Fruit fly (Drosophila melanogaster): ENCODE results near the gene trc.

trc gene

dm6 chr3L:19793438-19793998 lies 40.6 kb downstream of the trc start, which contains the start of the genes CG42637, Gyc76C and SREBP (continued):
- no peak for TF ChIP-seq fd64A (GFP tag; optimal IDR thresholded peaks at IDR 0.05)
- no peak for TF ChIP-seq CG11085 (GFP tag; IDR thresholded peaks at IDR 0.05)
- peak; percentile 48 for TF ChIP-seq CG13287 (GFP tag; IDR thresholded peaks at IDR 0.05; ENCODE audit: partially characterized antibody)
- TF ChIP-seq Dad (GFP tag; optimal IDR thresholded peaks at IDR 0.05) = peak; percentile 48
- peak; percentile 72 for TF ChIP-seq CG14710 (tag; optimal IDR thresholded peaks at IDR 0.05)
- TF ChIP-seq CG15696 (tag; optimal IDR thresholded peaks at IDR 0.05) = no peak
- no peak for TF ChIP-seq toy (GFP tag; IDR thresholded peaks at IDR 0.05)
- TF ChIP-seq Hr3 (GFP tag; optimal IDR thresholded peaks at IDR 0.05) = no peak
- TF ChIP-seq HLH4C (GFP tag; IDR thresholded peaks at IDR 0.05; ENCODE audit: partially characterized antibody) = 0 out of 3 replicates have a peak, but pooled peaks have one; percentile 45
- TF ChIP-seq CG17186 (GFP tag; optimal IDR thresholded peaks at IDR 0.05) = peak; percentile 56
- peak; percentile 87 for TF ChIP-seq Myb (GFP tag; optimal IDR thresholded peaks at IDR 0.05)
- no peak for TF ChIP-seq jumu (GFP tag; optimal IDR thresholded peaks at IDR 0.05)
- no peak for TF ChIP-seq CG11723 (GFP tag; optimal IDR thresholded peaks at IDR 0.05)
- no peak for TF ChIP-seq CG7745 (tag; optimal IDR thresholded peaks at IDR 0.05)
- no peak for TF ChIP-seq Xbp1 (GFP tag; optimal IDR thresholded peaks at IDR 0.05)
- no peak for TF ChIP-seq dati (GFP tag; IDR thresholded peaks at IDR 0.05)
- no peak for TF ChIP-seq CG32772 (GFP tag; IDR thresholded peaks at IDR 0.05)
- no peak for TF ChIP-seq CG13296 (GFP tag; optimal IDR thresholded peaks at IDR 0.05)
- TF ChIP-seq oc (tag; optimal IDR thresholded peaks at IDR 0.05) = peak; percentile 10
- TF ChIP-seq CG2116 (GFP tag; optimal IDR thresholded peaks at IDR 0.05) = peak; percentile 69
- no peak for TF ChIP-seq vfl (GFP tag; optimal IDR thresholded peaks at IDR 0.05)
- TF ChIP-seq Camta (GFP tag; optimal IDR thresholded peaks at IDR 0.05) = no peak
- no peak for TF ChIP-seq CG8089 (GFP tag; optimal IDR thresholded peaks at IDR 0.05)
- TF ChIP-seq CG14014 (GFP tag; IDR thresholded peaks at IDR 0.05) = no peak
- no peak for TF ChIP-seq Tbp (GFP tag; optimal IDR thresholded peaks at IDR 0.05)
- peak; percentile 51 for TF ChIP-seq B-H2 (GFP tag; optimal IDR thresholded peaks at IDR 0.05)
- no peak for TF ChIP-seq danr (GFP tag; IDR thresholded peaks at IDR 0.05)
- no peak for TF ChIP-seq dmrt99B (tag; optimal IDR thresholded peaks at IDR 0.05)
- no peak for TF ChIP-seq btn (GFP tag; optimal IDR thresholded peaks at IDR 0.05)
- no peak for TF ChIP-seq chif (GFP tag; optimal IDR thresholded peaks at IDR 0.05)
- TF ChIP-seq sens-2 (GFP tag; IDR thresholded peaks at IDR 0.05) = no peak
- no peak for TF ChIP-seq sens (GFP tag)
- TF ChIP-seq NC2β (GFP tag; optimal IDR thresholded peaks at IDR 0.05) = no peak
- peak; percentile 47 for TF ChIP-seq lbe (GFP tag; optimal IDR thresholded peaks at IDR 0.05)
- TF ChIP-seq wor (GFP tag; IDR thresholded peaks at IDR 0.05) = no peak
- TF ChIP-seq Pdp1 (GFP tag; optimal IDR thresholded peaks at IDR 0.05) = peak in 1 of 2 experiments; percentile 13
- TF ChIP-seq croc (GFP tag; conservative IDR thresholded peaks at IDR 0.05) = no peak
- TF ChIP-seq HLH3B (GFP tag; IDR thresholded peaks at IDR 0.05) = no peak
- TF ChIP-seq Mrtf (GFP tag; IDR thresholded peaks at IDR 0.05) = no peak
- no peak for TF ChIP-seq sc (optimal IDR thresholded peaks at IDR 0.05)
- no peak for TF ChIP-seq sc (GFP tag; optimal IDR thresholded peaks at IDR 0.05)
- peak; percentile 75 for TF ChIP-seq CTCF (GFP tag; optimal IDR thresholded peaks at IDR 0.05)
- TF ChIP-seq Max (GFP tag; optimal IDR thresholded peaks at IDR 0.05) = peak; percentile 29
- no peak for TF ChIP-seq az2 (GFP tag; optimal IDR thresholded peaks at IDR 0.05)
- no peak for TF ChIP-seq fu2 (GFP tag; optimal IDR thresholded peaks at IDR 0.05)
- TF ChIP-seq Atf3 (GFP tag; optimal IDR thresholded peaks at IDR 0.05) = no peak
- TF ChIP-seq CG6813 (GFP tag; optimal IDR thresholded peaks at IDR 0.05) = no peak
- TF ChIP-seq nmo (GFP tag; optimal IDR thresholded peaks at IDR 0.05) = peak; percentile 40
- peak; percentile 47 for TF ChIP-seq caup (GFP tag; optimal IDR thresholded peaks at IDR 0.05; ENCODE audit: severe bottlenecking)
- TF ChIP-seq disco-r (GFP tag; optimal IDR thresholded peaks at IDR 0.05) = no peak
- no peak for TF ChIP-seq Ptx1 (GFP tag; IDR thresholded peaks at IDR 0.05)
- no peak for TF ChIP-seq Kr (GFP tag; optimal IDR thresholded peaks at IDR 0.05)
